Worm (Caenorhabditis elegans): ENCODE measurements around the gene Y55F3BR.10.

- TF ChIP-seq C17E4.6 (GFP tag; IDR thresholded peaks at IDR 0.05): no peak
- TF ChIP-seq F57A8.1 (GFP tag; optimal IDR thresholded peaks at IDR 0.05): no peak
Observed at ce11 chrIV:794275-794674, 38.0 kb upstream of the Y55F3BR.10 start, which contains the start of gene F56B3.4.
